Worm (Caenorhabditis elegans) whole organism, young adult: ENCODE measurements around the gene idpa-2.

ENCODE experiments used
- attf-3 ChIP-seq: fragments of 200-800 bp; sonication (Bioruptor generic); conservative IDR thresholded peaks from 2 replicates; pipeline ENCODE4 v1.3.6; 2022; ENCODE audit warnings: missing genetic modification reagents, missing genetic modification characterization, missing compliant biosample characterization
- dpl-1 ChIP-seq: fragments of 150-350 bp; optimal IDR thresholded peaks from 2 replicates; lab custom pipeline; 2014; ENCODE audit warnings: missing biosample characterization, missing genetic modification reagents, missing genetic modification characterization
- lsl-1 ChIP-seq: fragments of 200-800 bp; sonication (Bioruptor generic); optimal IDR thresholded peaks from 2 replicates; lab custom pipeline; 2018; ENCODE audit warnings: mild to moderate bottlenecking, missing genetic modification characterization, moderate library complexity, missing compliant biosample characterization
- unc-62 ChIP-seq: fragments of 150-350 bp; optimal IDR thresholded peaks from 2 replicates; lab custom pipeline; 2014; ENCODE audit warnings: missing biosample characterization, missing genetic modification reagents, missing genetic modification characterization

ce11 chrII:8830917-8831316 lies 38.4 kb upstream of the idpa-2 start:
- TF ChIP-seq unc-62 (no peak), lsl-1 (GFP tag; lab: Kevin White, UChicago) (no peak), dpl-1 (GFP tag; lab: Kevin White, UChicago) (no peak), attf-3 (GFP tag; lab: Robert Waterston, UW) (no peak)
